Worm (Caenorhabditis elegans) whole organism, early embryonic: ENCODE data around the gene R05H5.3.

Source experiments
- B0310.2 ChIP-seq: sonication (generic microtip); optimal IDR thresholded peaks from 2 replicates; lab custom pipeline; 2016; ENCODE audit warnings: mild to moderate bottlenecking, missing genetic modification characterization, missing compliant biosample characterization
- F13C5.2 ChIP-seq: sonication (generic microtip); optimal IDR thresholded peaks from 2 replicates; lab custom pipeline; 2017; ENCODE audit warnings: mild to moderate bottlenecking, missing genetic modification characterization, inconsistent platforms, missing compliant biosample characterization
- aly-1 ChIP-seq: sonication (generic microtip); optimal IDR thresholded peaks from 2 replicates; lab custom pipeline; 2016; ENCODE audit warnings: missing genetic modification characterization, missing compliant biosample characterization
- ama-1 ChIP-seq: fragments of 150-350 bp; optimal IDR thresholded peaks from 2 replicates; lab custom pipeline; 2014
- ceh-13 ChIP-seq: fragments of 200-800 bp; sonication (Bioruptor generic); optimal IDR thresholded peaks from 2 replicates; lab custom pipeline; 2018; ENCODE audit warnings: mild to moderate bottlenecking, missing genetic modification characterization, missing compliant biosample characterization
- ceh-36 ChIP-seq: sonication (generic microtip); optimal IDR thresholded peaks from 2 replicates; lab custom pipeline; 2016; ENCODE audit warnings: missing genetic modification characterization, inconsistent platforms, missing compliant biosample characterization
- ets-7 ChIP-seq: sonication (generic microtip); optimal IDR thresholded peaks from 2 replicates; lab custom pipeline; 2016; ENCODE audit warnings: missing genotype, missing genetic modification characterization, missing compliant biosample characterization
- flt-1 ChIP-seq: fragments of 200-800 bp; sonication (Bioruptor generic); IDR thresholded peaks from 2 replicates; pipeline ENCODE4 v1.3.6; 2022; ENCODE audit warnings: missing genetic modification characterization, missing compliant biosample characterization
- hmbx-1 ChIP-seq: sonication (generic microtip); optimal IDR thresholded peaks from 2 replicates; lab custom pipeline; 2016; ENCODE audit warnings: mild to moderate bottlenecking, missing genetic modification characterization, missing compliant biosample characterization
- hmg-4 ChIP-seq: fragments of 200-800 bp; sonication (Bioruptor generic); optimal IDR thresholded peaks from 2 replicates; lab custom pipeline; 2018; ENCODE audit warnings: mild to moderate bottlenecking, missing genetic modification characterization, missing compliant biosample characterization
- hnd-1 ChIP-seq: sonication (generic microtip); optimal IDR thresholded peaks from 2 replicates; lab custom pipeline; 2016; ENCODE audit warnings: missing genetic modification characterization, missing compliant biosample characterization
- pes-1 ChIP-seq: fragments of 200-800 bp; sonication (Bioruptor generic); IDR thresholded peaks from 2 replicates; pipeline ENCODE4 v1.3.6; 2022; ENCODE audit warnings: missing genetic modification reagents, missing genetic modification characterization, missing compliant biosample characterization
- scrt-1 ChIP-seq: fragments of 200-800 bp; sonication (Bioruptor generic); IDR thresholded peaks from 2 replicates; pipeline ENCODE4 v1.3.6; 2022; ENCODE audit warnings: missing genetic modification characterization, missing compliant biosample characterization
- sea-1 ChIP-seq: fragments of 200-800 bp; sonication (Bioruptor generic); conservative IDR thresholded peaks from 2 replicates; pipeline ENCODE4 v1.3.6; 2022; ENCODE audit warnings: missing genetic modification characterization, missing compliant biosample characterization
- tbx-11 ChIP-seq: fragments of 200-800 bp; sonication (Bioruptor generic); IDR thresholded peaks from 2 replicates; pipeline ENCODE4 v1.3.6; 2022; ENCODE audit warnings: missing genetic modification characterization, missing compliant biosample characterization
- tbx-37 ChIP-seq: fragments of 200-800 bp; sonication (Bioruptor generic); conservative IDR thresholded peaks from 2 replicates; pipeline ENCODE4 v1.3.6; 2022; ENCODE audit warnings: missing genetic modification reagents, missing genetic modification characterization, missing compliant biosample characterization
- tra-4 ChIP-seq: sonication (generic microtip); optimal IDR thresholded peaks from 2 replicates; lab custom pipeline; 2017; ENCODE audit warnings: missing genetic modification characterization, missing compliant biosample characterization

The R05H5.3 gene

ce11 chrII:10199906-10200305 is 2.5 kb downstream of the R05H5.3 start, which contains the start of gene R05H5.4:
TSS of gene R05H5.4 (minus strand) at chrII:10200006.
- TF ChIP-seq F13C5.2 (tag; lab: Kevin White, UChicago) (no peak), sea-1 (GFP tag; lab: Robert Waterston, UW) (no peak), ceh-36 (tag; lab: Kevin White, UChicago) (no peak), ets-7 (tag; lab: Kevin White, UChicago) (no peak), tbx-37 (GFP tag; lab: Robert Waterston, UW) (no peak)

- peak; percentile 65; the same call in 1 of the 2 replicates for TF ChIP-seq tbx-37 (GFP tag; lab: Robert Waterston, UW)
- no peak for TF ChIP-seq flt-1 (GFP tag; lab: Robert Waterston, UW)
- TF ChIP-seq pes-1 (GFP tag; lab: Robert Waterston, UW): peak; percentile 61; the same call in 1 of the 2 replicates
- no peak for TF ChIP-seq sea-1 (GFP tag; lab: Robert Waterston, UW)
These were observed 3.3 kb downstream of the R05H5.3 start, which contains the start of gene arv-1 for ce11 chrII:10200759-10201158. TSS of gene arv-1 (minus strand) at chrII:10200823.

DNA sequence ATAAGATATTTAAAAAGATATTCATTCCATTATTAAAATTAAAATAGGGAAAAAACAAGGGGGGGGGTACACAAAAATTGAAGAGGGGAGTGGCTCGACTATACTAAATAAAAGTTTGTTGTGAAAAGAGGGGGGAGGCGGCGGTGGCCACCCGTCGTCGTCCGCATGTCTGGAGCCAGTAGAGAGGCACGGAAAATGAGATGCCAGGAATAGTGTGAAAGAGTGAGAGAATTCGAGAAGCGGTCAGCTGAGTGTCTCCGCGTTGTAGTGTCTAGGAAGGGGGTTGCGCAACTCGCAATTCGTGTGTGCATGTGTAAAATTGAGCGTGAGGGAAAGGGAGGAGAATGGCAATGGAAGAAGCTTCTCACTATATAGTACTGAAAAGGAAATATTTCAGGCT is 4.8 kb downstream of the R05H5.3 start:
- peak; percentile 64 for TF ChIP-seq F13C5.2 (tag; lab: Kevin White, UChicago)
- TF ChIP-seq pes-1 (GFP tag; lab: Robert Waterston, UW): no peak
- no peak for TF ChIP-seq scrt-1 (GFP tag; lab: Robert Waterston, UW)
- no peak for TF ChIP-seq flt-1 (GFP tag; lab: Robert Waterston, UW)
- TF ChIP-seq ceh-13 (GFP tag; lab: Kevin White, UChicago): no peak
- TF ChIP-seq ama-1 (lab: Kevin White, UChicago): no peak
- peak; percentile 84 for TF ChIP-seq hmg-4
- TF ChIP-seq hmbx-1: no peak
- no peak for TF ChIP-seq sea-1 (GFP tag; lab: Robert Waterston, UW)
- no peak for TF ChIP-seq ceh-36 (tag; lab: Kevin White, UChicago)
- TF ChIP-seq tra-4: no peak
- no peak for TF ChIP-seq tbx-37 (GFP tag; lab: Robert Waterston, UW)
- no peak for TF ChIP-seq aly-1 (tag; lab: Kevin White, UChicago)
- no peak for TF ChIP-seq B0310.2
- no peak for TF ChIP-seq hnd-1 (tag; lab: Kevin White, UChicago)
- TF ChIP-seq tbx-11 (GFP tag; lab: Robert Waterston, UW): no peak
- no peak for TF ChIP-seq ets-7 (tag; lab: Kevin White, UChicago)

ce11 chrII:10203067-10203466 is 5.6 kb downstream of the R05H5.3 start:
- no peak for TF ChIP-seq ama-1 (lab: Kevin White, UChicago)
- TF ChIP-seq hmg-4: no peak
- no peak for TF ChIP-seq scrt-1 (GFP tag; lab: Robert Waterston, UW)
- TF ChIP-seq pes-1 (GFP tag; lab: Robert Waterston, UW): no peak
- TF ChIP-seq tbx-37 (GFP tag; lab: Robert Waterston, UW): no peak
- TF ChIP-seq tra-4: no peak
- no peak for TF ChIP-seq hmbx-1
- no peak for TF ChIP-seq flt-1 (GFP tag; lab: Robert Waterston, UW)
- no peak for TF ChIP-seq aly-1 (tag; lab: Kevin White, UChicago)
- TF ChIP-seq ceh-13 (GFP tag; lab: Kevin White, UChicago): no peak
- no peak for TF ChIP-seq ceh-36 (tag; lab: Kevin White, UChicago)
- TF ChIP-seq F13C5.2 (tag; lab: Kevin White, UChicago): no peak
- no peak for TF ChIP-seq B0310.2
- no peak for TF ChIP-seq hnd-1 (tag; lab: Kevin White, UChicago)
- no peak for TF ChIP-seq ets-7 (tag; lab: Kevin White, UChicago)
- no peak for TF ChIP-seq tbx-11 (GFP tag; lab: Robert Waterston, UW)
- TF ChIP-seq sea-1 (GFP tag; lab: Robert Waterston, UW): no peak

DNA sequence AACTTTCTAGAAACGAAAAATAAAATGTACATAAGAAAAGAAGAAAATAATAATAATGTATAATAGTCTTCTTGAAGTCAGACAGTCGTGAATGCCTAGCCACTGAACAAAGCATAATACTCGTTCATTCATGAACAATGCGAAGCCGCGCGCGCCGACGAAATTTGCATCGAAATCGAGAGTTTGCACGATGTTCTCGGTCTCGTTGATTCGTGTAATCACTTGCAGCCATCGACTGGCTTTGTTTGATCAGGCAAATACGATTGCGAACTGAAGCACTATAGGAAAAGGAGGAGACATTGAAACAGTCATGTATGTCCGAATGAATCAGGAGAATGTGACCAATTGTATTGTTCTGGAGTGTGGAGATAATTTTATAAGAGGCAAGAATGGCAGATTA is 6.3 kb downstream of the R05H5.3 start:
- TF ChIP-seq tbx-11 (GFP tag; lab: Robert Waterston, UW) (no peak), pes-1 (GFP tag; lab: Robert Waterston, UW) (no peak), ceh-36 (tag; lab: Kevin White, UChicago) (no peak), ama-1 (lab: Kevin White, UChicago) (no peak), hnd-1 (tag; lab: Kevin White, UChicago) (no peak), hmbx-1 (no peak), F13C5.2 (tag; lab: Kevin White, UChicago) (no peak), hmg-4 (no peak), tra-4 (no peak), aly-1 (tag; lab: Kevin White, UChicago) (no peak), ceh-13 (GFP tag; lab: Kevin White, UChicago) (no peak), sea-1 (GFP tag; lab: Robert Waterston, UW) (no peak), flt-1 (GFP tag; lab: Robert Waterston, UW) (no peak), scrt-1 (GFP tag; lab: Robert Waterston, UW) (no peak), tbx-37 (GFP tag; lab: Robert Waterston, UW) (no peak), ets-7 (tag; lab: Kevin White, UChicago) (no peak), B0310.2 (no peak)

- TF ChIP-seq aly-1 (tag; lab: Kevin White, UChicago): no peak
- TF ChIP-seq tbx-37 (GFP tag; lab: Robert Waterston, UW): no peak
- no peak for TF ChIP-seq pes-1 (GFP tag; lab: Robert Waterston, UW)
- TF ChIP-seq ceh-13 (GFP tag; lab: Kevin White, UChicago): no peak
- TF ChIP-seq hmg-4: no peak
- TF ChIP-seq tra-4: no peak
- TF ChIP-seq B0310.2: no peak
These were observed 7.1 kb downstream of the R05H5.3 start for ce11 chrII:10204428-10205049.

- TF ChIP-seq ceh-13 (GFP tag; lab: Kevin White, UChicago) (no peak), pes-1 (GFP tag; lab: Robert Waterston, UW) (no peak), aly-1 (tag; lab: Kevin White, UChicago) (no peak), scrt-1 (GFP tag; lab: Robert Waterston, UW) (no peak), B0310.2 (no peak), tbx-37 (GFP tag; lab: Robert Waterston, UW) (no peak)
These were observed 9.0 kb downstream of the R05H5.3 start, which contains the start of gene T01E8.1 for ce11 chrII:10206425-10206824. TSS of gene T01E8.1 (plus strand) at chrII:10206725.
